Worm (Caenorhabditis elegans) whole organism, dauer: Measurements from ENCODE around the gene ceh-23.

Experiments
- unc-62 ChIP-seq: sonication (generic microtip); optimal IDR thresholded peaks from 2 replicates; lab custom pipeline; 2017; ENCODE audit warnings: missing biosample characterization, missing genetic modification reagents, missing genetic modification characterization

The ceh-23 gene

DNA sequence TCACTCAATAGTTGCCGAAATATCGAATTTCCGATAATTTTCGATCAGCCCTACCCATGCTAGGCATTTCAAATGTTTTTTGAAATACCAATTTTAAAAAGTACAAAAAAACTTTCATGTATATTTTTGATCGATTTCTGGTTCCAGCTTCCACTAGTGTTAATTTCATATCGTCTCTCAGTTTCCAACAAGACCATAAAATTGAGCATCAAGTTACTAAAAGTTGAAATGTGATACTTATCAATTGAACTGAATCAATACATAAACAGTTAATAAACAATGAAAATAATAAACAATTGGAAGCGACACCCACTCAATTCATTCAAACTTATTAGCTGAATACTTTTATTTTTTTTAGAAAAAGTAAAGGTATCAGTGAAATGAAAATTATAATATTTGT, 26.8 kb downstream of the ceh-23 start, which contains the start of gene cup-4:
Gene cup-4 (plus strand): TSS at position 301 of the 400 bp plus-strand sequence.
- TF ChIP-seq unc-62, result no peak

DNA sequence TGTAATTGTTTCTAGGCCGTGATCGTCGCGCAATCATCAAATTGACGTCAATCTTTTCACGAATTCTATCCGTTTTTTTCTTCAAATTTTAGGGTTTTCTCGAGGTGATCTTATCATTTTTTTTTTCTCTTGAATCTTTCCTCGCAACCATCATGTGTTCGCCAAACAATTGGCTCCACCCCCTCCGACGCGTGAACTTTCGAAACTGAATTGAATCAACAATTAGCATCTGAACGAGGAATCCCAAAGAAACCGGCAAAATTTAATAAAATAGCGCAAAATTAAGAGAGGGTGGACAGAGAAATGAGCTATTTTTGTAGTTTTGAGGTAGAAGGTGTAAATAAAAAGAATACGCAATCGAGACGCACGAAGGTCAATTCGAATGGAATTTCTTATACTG, 33.4 kb downstream of the ceh-23 start:
- no peak for TF ChIP-seq unc-62

DNA sequence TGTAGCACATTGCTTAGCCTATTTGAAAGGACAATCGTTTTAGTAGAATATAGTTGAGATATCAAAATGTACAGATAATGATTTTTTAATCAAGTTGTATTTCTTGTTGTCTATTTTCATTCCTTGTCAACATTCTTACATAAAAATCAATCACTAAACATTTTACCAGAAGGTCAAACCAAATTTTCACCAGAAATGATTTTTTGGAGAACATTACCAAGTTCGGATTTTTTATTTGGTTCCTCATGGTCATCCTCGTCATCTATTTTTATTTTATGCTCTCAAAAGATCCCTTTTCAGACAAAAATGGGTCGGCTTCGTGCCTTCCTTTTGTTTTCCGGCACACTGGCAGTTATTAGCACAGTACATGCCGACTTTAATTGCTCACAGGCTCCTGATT, 34.1 kb downstream of the ceh-23 start, which contains the start of gene tyr-1:
Gene tyr-1 (plus strand): TSS at position 301 of the 400 bp plus-strand sequence.
- TF ChIP-seq unc-62, result no peak

- TF ChIP-seq unc-62, result no peak
These were observed 37.7 kb downstream of the ceh-23 start for ce11 chrIII:7877090-7877489.

DNA sequence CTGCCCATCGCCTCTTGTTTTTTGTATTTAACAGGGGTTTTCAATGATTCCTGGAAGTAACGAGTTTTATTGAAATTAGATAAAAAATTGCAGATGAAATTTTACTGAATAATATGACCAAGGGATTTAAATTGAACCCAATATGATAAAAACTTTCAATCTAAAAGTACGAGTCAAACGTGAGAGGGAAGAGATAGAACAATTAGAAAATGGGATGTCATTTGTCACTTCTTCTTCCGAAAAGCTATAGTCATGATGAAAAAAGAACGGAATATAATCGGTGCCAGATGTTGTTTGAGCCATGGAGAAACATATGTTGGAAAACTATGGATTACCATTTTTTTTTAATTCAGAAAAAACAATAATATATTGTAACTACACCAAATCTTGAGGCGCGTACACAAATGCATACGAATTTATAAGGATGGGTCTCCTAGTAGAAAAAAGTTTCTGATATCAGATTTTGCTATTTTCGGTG, 39.5 kb downstream of the ceh-23 start, which contains the start of gene sup-18:
Gene sup-18 (minus strand): TSS at position 51 of the 478 bp plus-strand sequence.
- no peak for TF ChIP-seq unc-62

DNA sequence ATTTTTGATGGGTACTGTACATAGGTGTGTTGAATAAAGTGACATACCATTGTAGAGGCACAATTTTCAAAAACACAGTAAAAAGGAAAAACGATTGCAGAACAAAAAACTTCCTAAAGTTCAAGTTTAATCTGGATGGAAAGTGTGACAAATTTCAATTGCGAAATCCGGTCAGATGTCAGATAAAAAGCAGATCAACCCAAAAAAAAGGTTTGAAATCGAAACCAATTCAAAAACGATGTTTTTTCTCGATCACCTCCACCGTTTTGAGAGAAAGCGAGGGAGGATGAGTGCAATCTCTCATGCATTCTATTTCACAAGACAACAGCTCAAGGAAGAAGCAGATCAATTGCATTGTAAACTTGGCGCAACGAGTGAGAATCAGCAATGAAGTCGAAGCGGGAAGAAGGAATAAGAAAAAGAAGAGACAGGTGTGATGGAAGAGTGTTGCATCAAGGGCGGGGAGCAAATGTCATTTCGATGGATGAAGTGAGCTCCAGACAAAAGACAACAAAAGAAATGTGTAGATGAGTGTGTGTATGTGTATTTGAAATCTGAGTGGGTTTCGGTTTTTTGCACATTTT, 40.8 kb downstream of the ceh-23 start:
- no peak for TF ChIP-seq unc-62

DNA sequence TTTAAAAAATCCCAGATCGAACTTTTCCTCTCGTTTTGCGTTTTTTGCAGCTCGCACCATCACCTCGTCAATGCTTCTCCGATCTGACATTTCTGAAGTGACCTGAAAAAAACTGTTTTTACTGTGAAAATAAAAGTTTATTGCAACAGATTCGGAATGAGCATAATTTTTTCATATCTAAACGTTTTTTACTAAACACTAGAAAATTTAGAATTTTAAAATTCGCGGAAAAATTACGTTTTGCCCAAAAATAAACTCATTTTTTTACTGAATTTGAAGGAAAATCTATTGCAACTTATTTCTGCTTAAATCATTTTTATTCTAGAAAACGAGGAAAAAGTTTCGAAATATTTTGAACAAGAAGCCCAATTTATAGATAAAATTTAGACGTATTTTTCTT, 43.5 kb downstream of the ceh-23 start, which contains the start of gene ZK688.9:
Gene ZK688.9 (minus strand): TSS at position 101 of the 400 bp plus-strand sequence.
- no peak for TF ChIP-seq unc-62

DNA sequence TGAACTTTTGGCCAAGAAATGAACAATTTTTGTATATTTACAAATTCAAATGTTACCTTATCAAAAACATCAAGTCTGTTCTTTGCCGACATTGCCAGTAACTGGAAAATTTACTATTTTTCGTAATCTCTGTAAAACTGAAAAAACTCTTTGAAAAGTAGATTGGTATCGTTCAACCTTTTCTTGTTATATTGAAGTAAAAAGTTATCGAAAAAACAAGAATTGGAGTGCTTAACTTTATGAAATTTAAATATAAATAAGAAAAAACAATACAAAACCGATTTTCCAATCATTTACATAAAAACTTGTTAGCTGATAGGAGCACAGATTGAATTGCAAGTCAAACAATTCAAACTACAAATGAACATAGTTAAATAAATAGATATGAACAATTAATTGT, 45.5 kb downstream of the ceh-23 start, which contains the start of gene ZK688.11:
Gene ZK688.11 (minus strand): TSS at position 101 of the 400 bp plus-strand sequence.
- TF ChIP-seq unc-62, result no peak

ce11 chrIII:7889036-7889435, 49.6 kb downstream of the ceh-23 start:
- no peak for TF ChIP-seq unc-62
